Fruit fly (Drosophila melanogaster): ENCODE measurements around the gene CG7772.

Gene CG7772

DNA sequence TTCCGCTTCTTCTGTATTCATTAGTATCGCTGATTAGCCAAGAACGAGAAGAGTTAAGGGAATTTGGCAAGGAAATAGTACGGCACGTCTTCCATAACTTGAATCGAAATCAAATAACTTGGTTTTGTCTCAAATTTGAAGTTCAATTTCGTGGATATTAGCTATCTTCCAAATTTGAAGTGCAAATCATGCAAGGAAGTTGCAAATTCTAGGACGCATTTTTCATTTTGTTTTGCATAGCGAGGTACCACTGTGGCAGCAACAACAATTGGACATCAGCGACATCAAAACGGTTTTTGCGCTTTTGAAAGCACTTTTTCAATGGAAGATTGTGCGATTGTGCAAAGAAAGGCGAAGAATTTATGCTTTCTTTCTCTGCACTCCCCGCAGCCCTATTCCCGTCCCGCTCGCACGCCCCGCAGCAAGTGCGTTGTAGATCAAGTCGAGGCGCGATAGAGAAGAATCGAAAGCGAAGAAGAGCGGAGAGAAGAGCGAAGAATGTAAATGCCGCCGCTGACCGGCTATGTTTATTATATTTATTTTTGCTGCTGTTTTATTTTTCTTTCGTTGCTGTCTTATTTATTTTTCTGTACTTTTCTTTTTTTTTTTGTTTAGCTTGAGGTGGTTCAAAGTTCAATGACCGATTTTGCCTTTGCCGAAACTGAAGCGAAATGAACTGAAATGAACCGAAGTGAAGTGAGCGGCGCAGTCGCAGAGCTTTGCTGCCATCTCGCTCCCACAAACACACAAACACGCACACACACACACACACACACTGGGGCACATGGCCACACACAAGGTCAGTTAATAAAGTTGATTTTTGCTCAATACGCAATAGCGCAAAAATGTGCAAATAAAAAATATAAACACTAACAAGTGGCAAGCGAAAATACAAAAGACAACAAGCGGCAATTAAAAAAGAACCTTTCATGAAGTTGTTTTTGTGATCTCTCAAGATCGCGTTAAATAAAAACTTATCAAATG, 25.6 kb downstream of the CG7772 start (continued):
- TF ChIP-seq zen (tag; optimal IDR thresholded peaks at IDR 0.05) (no peak), Drgx (GFP tag; IDR thresholded peaks at IDR 0.05) (peak; percentile 79), Oaz (GFP tag; IDR thresholded peaks at IDR 0.05) (no peak), Nf-YC (tag; optimal IDR thresholded peaks at IDR 0.05) (no peak), CG2875 (GFP tag; optimal IDR thresholded peaks at IDR 0.05) (no peak), tio (GFP tag; optimal IDR thresholded peaks at IDR 0.05) (peak; percentile 44), usp (GFP tag; optimal IDR thresholded peaks at IDR 0.05) (no peak), ab (GFP tag; optimal IDR thresholded peaks at IDR 0.05) (no peak), toy (GFP tag; IDR thresholded peaks at IDR 0.05) (no peak), B-H1 (GFP tag; IDR thresholded peaks at IDR 0.05) (peak; percentile 38; the same call in 1 of the 3 replicates), hth (optimal IDR thresholded peaks at IDR 0.05) (no peak), CG30020 (tag; optimal IDR thresholded peaks at IDR 0.05) (no peak), ken (GFP tag; IDR thresholded peaks at IDR 0.05) (peak; percentile 47; the same call in 1 of the 3 replicates), CG4404 (GFP tag; IDR thresholded peaks at IDR 0.05) (peak; percentile 40; the same call in 1 of the 2 replicates), sob (GFP tag; IDR thresholded peaks at IDR 0.05) (peak; percentile 41; the same call in 1 of the 2 replicates), Atf3 (GFP tag; optimal IDR thresholded peaks at IDR 0.05) (no peak), CG15696 (tag; optimal IDR thresholded peaks at IDR 0.05) (no peak), CG8290 (GFP tag; optimal IDR thresholded peaks at IDR 0.05) (no peak), CG8290 (tag; optimal IDR thresholded peaks at IDR 0.05) (peak in 1 of 2 experiments; percentile 85), CG7839 (tag; optimal IDR thresholded peaks at IDR 0.05) (peak; percentile 69), bab2 (GFP tag; optimal IDR thresholded peaks at IDR 0.05) (peak; percentile 46), sens (GFP tag) (peak; percentile 55), Taf1 (GFP tag; IDR thresholded peaks at IDR 0.05) (peak; percentile 57; the same call in 1 of the 2 replicates), CG17361 (GFP tag; IDR thresholded peaks at IDR 0.05) (peak; percentile 44; the same call in 2 of the 3 replicates), eyg (GFP tag; optimal IDR thresholded peaks at IDR 0.05) (no peak), kay (GFP tag; optimal IDR thresholded peaks at IDR 0.05) (no peak), Ets97D (GFP tag; optimal IDR thresholded peaks at IDR 0.05) (no peak), CG10565 (GFP tag; optimal IDR thresholded peaks at IDR 0.05) (no peak), ase (GFP tag; IDR thresholded peaks at IDR 0.05) (no peak), unpg (GFP tag; optimal IDR thresholded peaks at IDR 0.05) (peak; percentile 54), CG32767 (GFP tag; IDR thresholded peaks at IDR 0.05) (no peak), CG14050 (GFP tag; IDR thresholded peaks at IDR 0.05) (peak; percentile 48; the same call in 2 of the 3 replicates), CG3407 (GFP tag; optimal IDR thresholded peaks at IDR 0.05) (no peak), CG17359 (tag; optimal IDR thresholded peaks at IDR 0.05) (peak; percentile 55), HLH3B (GFP tag; IDR thresholded peaks at IDR 0.05) (peak; percentile 35; the same call in 1 of the 2 replicates), CG7556 (GFP tag; optimal IDR thresholded peaks at IDR 0.05) (peak; percentile 1)

DNA sequence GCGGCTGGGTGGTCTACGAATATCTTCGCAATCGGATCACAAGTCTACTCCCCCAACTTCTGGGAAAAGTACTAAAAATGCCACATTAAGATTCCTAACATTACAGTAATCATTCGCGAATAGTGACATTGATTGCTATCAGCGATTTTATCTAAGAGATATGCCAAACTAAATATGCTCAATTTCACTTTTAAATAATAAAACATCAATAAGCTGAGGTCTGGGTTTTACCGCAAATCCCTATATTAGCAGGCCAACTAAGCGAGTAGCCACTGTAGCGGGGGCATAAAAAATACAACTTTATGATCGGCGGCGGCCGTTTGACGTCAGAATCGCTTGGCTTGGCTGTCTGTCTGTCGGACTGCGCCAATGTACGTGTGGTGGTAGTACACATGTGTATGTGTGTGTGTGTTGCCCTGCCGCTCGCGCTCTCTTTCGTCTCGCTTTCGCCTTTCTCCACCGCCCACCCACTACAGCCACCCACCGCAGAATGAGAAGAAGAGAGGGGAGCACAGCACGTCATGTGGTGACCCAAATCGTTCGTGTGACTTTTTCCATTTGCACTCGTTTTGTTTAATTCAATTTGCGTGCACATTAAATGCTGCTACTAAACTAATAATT, 26.7 kb downstream of the CG7772 start:
- TF ChIP-seq Ets97D (GFP tag; optimal IDR thresholded peaks at IDR 0.05) (peak; percentile 88), dan (GFP tag; IDR thresholded peaks at IDR 0.05) (peak; percentile 45; the same call in 1 of the 2 replicates), CG13287 (GFP tag; IDR thresholded peaks at IDR 0.05; ENCODE audit: partially characterized antibody) (no peak; the same call in 1 of the 2 replicates), CG2875 (GFP tag; optimal IDR thresholded peaks at IDR 0.05) (peak; percentile 93), CG15479 (GFP tag; optimal IDR thresholded peaks at IDR 0.05) (no peak), CG34376 (GFP tag; optimal IDR thresholded peaks at IDR 0.05) (peak; percentile 82), CG9817 (tag; optimal IDR thresholded peaks at IDR 0.05) (peak; percentile 98), NK7.1 (GFP tag; optimal IDR thresholded peaks at IDR 0.05) (peak; percentile 93), Sin3A (optimal IDR thresholded peaks at IDR 0.05) (no peak), lbe (GFP tag; optimal IDR thresholded peaks at IDR 0.05) (peak; percentile 95), hkb (optimal IDR thresholded peaks at IDR 0.05) (no peak), hkb (GFP tag; IDR thresholded peaks at IDR 0.05) (peak; percentile 93), CG8359 (GFP tag; optimal IDR thresholded peaks at IDR 0.05; ENCODE audit: borderline replicate concordance) (peak; percentile 70), HLH4C (GFP tag; IDR thresholded peaks at IDR 0.05; ENCODE audit: partially characterized antibody) (no peak), CG13775 (GFP tag; optimal IDR thresholded peaks at IDR 0.05) (peak; percentile 88), Hsf (GFP tag; optimal IDR thresholded peaks at IDR 0.05) (peak; percentile 93), CG16863 (GFP tag; optimal IDR thresholded peaks at IDR 0.05) (peak; percentile 95)

Data from whole organism, embryonic.